Fruit fly (Drosophila melanogaster): ENCODE measurements around the gene CG15282.

DNA sequence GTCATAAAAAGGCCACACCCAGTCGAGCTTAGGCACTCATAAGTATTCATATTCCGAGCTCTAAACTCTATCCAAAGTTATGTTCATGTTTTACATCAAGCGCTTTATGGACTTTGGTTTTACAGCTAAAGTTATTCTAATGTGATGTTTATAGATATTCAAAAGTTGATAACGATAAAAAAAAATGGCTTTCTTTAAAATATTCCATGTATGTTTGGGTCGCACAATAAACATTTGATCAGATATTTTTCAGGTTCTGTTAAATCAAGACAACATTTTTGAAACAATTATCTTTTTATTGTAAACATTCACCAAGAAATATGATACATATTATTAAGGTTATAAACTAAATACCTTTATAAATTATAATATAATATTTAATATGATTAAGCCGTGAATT is 13.3 kb upstream of the CG15282 start:
- TF ChIP-seq Mio (GFP tag; optimal IDR thresholded peaks at IDR 0.05) (no peak), pan (optimal IDR thresholded peaks at IDR 0.05) (no peak)

Data from whole organism, wandering third instar larva.